Worm (Caenorhabditis elegans) whole organism, L4 larva: ENCODE data around the gene dhs-9.

ENCODE experiments used
- F26F4.8 ChIP-seq: fragments of 200-800 bp; sonication (Bioruptor generic); conservative IDR thresholded peaks from 2 replicates; pipeline ENCODE4 v1.3.6; 2022; ENCODE audit warnings: missing genetic modification characterization, missing compliant biosample characterization
- F37D6.2 ChIP-seq: sonication (generic microtip); optimal IDR thresholded peaks from 2 replicates; lab custom pipeline; 2016; ENCODE audit warnings: mild to moderate bottlenecking, missing genetic modification characterization, missing compliant biosample characterization
- F44E2.7 ChIP-seq: fragments of 200-800 bp; sonication (Bioruptor generic); IDR thresholded peaks from 2 replicates; pipeline ENCODE4 v2.1.2; 2022; ENCODE audit warnings: missing genetic modification characterization, missing compliant biosample characterization
- R02D3.7 ChIP-seq: fragments of 150-350 bp; sonication (generic microtip); optimal IDR thresholded peaks from 3 replicates; lab custom pipeline; 2014; ENCODE audit warnings: missing biosample characterization, missing genetic modification characterization
- T20F7.1 ChIP-seq: fragments of 200-800 bp; sonication (Bioruptor generic); optimal IDR thresholded peaks from 2 replicates; lab custom pipeline; 2018; ENCODE audit warnings: mild to moderate bottlenecking, missing genetic modification characterization, missing compliant biosample characterization
- Y48G9A.11 ChIP-seq: fragments of 200-800 bp; sonication (Bioruptor generic); IDR thresholded peaks from 2 replicates; pipeline ENCODE4 v1.3.6; 2022; ENCODE audit warnings: missing genetic modification reagents, missing genetic modification characterization, missing compliant biosample characterization
- ZK546.5 ChIP-seq, 2 experiments: sonication (generic microtip); optimal IDR thresholded peaks; 2 replicates each; lab custom pipeline; 2017; ENCODE audit warnings: missing biosample characterization in 2 of 2, missing genetic modification characterization in 2 of 2
- aha-1 ChIP-seq: fragments of 150-350 bp; peaks from one replicate; lab custom pipeline; 2014; ENCODE audit warnings: missing biosample characterization, missing genetic modification characterization
- arid-1 ChIP-seq: fragments of 200-800 bp; sonication (Bioruptor generic); conservative IDR thresholded peaks from 2 replicates; pipeline ENCODE4 v1.3.6; 2022; ENCODE audit warnings: missing genetic modification reagents, missing genetic modification characterization, missing compliant biosample characterization
- ceh-20 ChIP-seq: fragments of 200-800 bp; sonication (Bioruptor generic); IDR thresholded peaks from 2 replicates; pipeline ENCODE4 v1.3.6; 2022; ENCODE audit warnings: missing genetic modification reagents, missing genetic modification characterization, missing compliant biosample characterization
- ceh-28 ChIP-seq: fragments of 150-350 bp; optimal IDR thresholded peaks from 2 replicates; lab custom pipeline; 2014; ENCODE audit warnings: missing biosample characterization, missing genetic modification reagents, missing genetic modification characterization
- ceh-32 ChIP-seq: sonication (generic microtip); optimal IDR thresholded peaks from 2 replicates; lab custom pipeline; 2016; ENCODE audit warnings: mild to moderate bottlenecking, missing genetic modification characterization, missing compliant biosample characterization; ENCODE audit not compliant: poor library complexity
- ceh-44 ChIP-seq: fragments of 200-800 bp; sonication (Bioruptor generic); IDR thresholded peaks from 2 replicates; pipeline ENCODE4 v1.3.6; 2022; ENCODE audit warnings: missing genetic modification reagents, missing genetic modification characterization, missing compliant biosample characterization
- ceh-62 ChIP-seq: sonication (generic microtip); optimal IDR thresholded peaks from 2 replicates; lab custom pipeline; 2017; ENCODE audit warnings: missing biosample characterization, missing genetic modification characterization
- cey-2 ChIP-seq: sonication (generic microtip); optimal IDR thresholded peaks from 3 replicates; lab custom pipeline; 2017; ENCODE audit warnings: missing genetic modification characterization, mild to moderate bottlenecking, missing compliant biosample characterization, antibody characterized with exemption, borderline replicate concordance; ENCODE audit not compliant: insufficient read depth
- ctbp-1 ChIP-seq: fragments of 200-800 bp; sonication (Bioruptor generic); IDR thresholded peaks from 2 replicates; pipeline ENCODE4 v1.3.6; 2022; ENCODE audit warnings: missing genetic modification reagents, missing genetic modification characterization, missing compliant biosample characterization
- daf-12 ChIP-seq: fragments of 150-350 bp; optimal IDR thresholded peaks from 2 replicates; lab custom pipeline; 2014; ENCODE audit warnings: missing biosample characterization, missing genetic modification reagents, missing genetic modification characterization
- daf-16 ChIP-seq, 3 experiments: sonication (generic microtip); optimal IDR thresholded peaks; 2 replicates each; lab custom pipeline; 2016 to 2017; ENCODE audit warnings: missing genetic modification characterization in 3 of 3, missing genetic modification reagents in 3 of 3, mild to moderate bottlenecking in 2 of 3, missing compliant biosample characterization in 2 of 3, missing biosample characterization in 1 of 3, moderate library complexity in 1 of 3
- daf-8 ChIP-seq: fragments of 200-800 bp; sonication (Bioruptor generic); IDR thresholded peaks from 2 replicates; pipeline ENCODE4 v1.3.6; 2022; ENCODE audit warnings: missing genetic modification characterization, missing compliant biosample characterization
- dmd-6 ChIP-seq: fragments of 200-800 bp; sonication (Bioruptor generic); IDR thresholded peaks from 2 replicates; pipeline ENCODE4 v1.3.6; 2022; ENCODE audit warnings: missing genetic modification reagents, missing genetic modification characterization, missing compliant biosample characterization
- dmd-9 ChIP-seq: fragments of 200-800 bp; sonication (Bioruptor generic); IDR thresholded peaks from 2 replicates; pipeline ENCODE4 v1.3.6; 2022; ENCODE audit warnings: missing genetic modification reagents, missing genetic modification characterization, missing compliant biosample characterization
- duxl-1 ChIP-seq: sonication (generic microtip); optimal IDR thresholded peaks from 2 replicates; lab custom pipeline; 2016; ENCODE audit warnings: mild to moderate bottlenecking, missing genetic modification characterization, moderate library complexity, missing compliant biosample characterization; ENCODE audit not compliant: poor library complexity
- gei-8 ChIP-seq: fragments of 200-800 bp; sonication (Bioruptor generic); optimal IDR thresholded peaks from 2 replicates; lab custom pipeline; 2018; ENCODE audit warnings: mild to moderate bottlenecking, missing genetic modification characterization, missing compliant biosample characterization
- hif-1 ChIP-seq, 2 experiments: sonication (generic microtip); optimal IDR thresholded peaks; 2 replicates each; lab custom pipeline; 2016 to 2017; ENCODE audit warnings: missing compliant biosample characterization in 2 of 2, missing genetic modification characterization in 2 of 2, missing genetic modification reagents in 2 of 2, missing genotype in 2 of 2, mild to moderate bottlenecking in 1 of 2
- hlh-30 ChIP-seq: sonication (generic microtip); optimal IDR thresholded peaks from 2 replicates; lab custom pipeline; 2017; ENCODE audit warnings: antibody characterized with exemption, mild to moderate bottlenecking, missing genetic modification characterization, missing compliant biosample characterization; ENCODE audit not compliant: insufficient read depth
- hmg-1.1 ChIP-seq: fragments of 200-800 bp; sonication (Bioruptor generic); IDR thresholded peaks from 2 replicates; pipeline ENCODE4 v1.3.6; 2022; ENCODE audit warnings: missing genetic modification reagents, missing genetic modification characterization, missing compliant biosample characterization
- lin-13 ChIP-seq: fragments of 150-350 bp; optimal IDR thresholded peaks from 2 replicates; lab custom pipeline; 2014; ENCODE audit warnings: missing biosample characterization, missing genetic modification reagents, missing genetic modification characterization
- lin-29 ChIP-seq: fragments of 200-800 bp; sonication (Bioruptor generic); IDR thresholded peaks from 2 replicates; pipeline ENCODE4 v1.3.6; 2022; ENCODE audit warnings: missing genetic modification reagents, missing genetic modification characterization, missing compliant biosample characterization
- lin-38 ChIP-seq: fragments of 200-800 bp; sonication (Bioruptor generic); IDR thresholded peaks from 2 replicates; pipeline ENCODE4 v1.3.6; 2022; ENCODE audit warnings: missing genetic modification reagents, missing genetic modification characterization, missing compliant biosample characterization
- lin-39 ChIP-seq: fragments of 150-350 bp; optimal IDR thresholded peaks from 2 replicates; lab custom pipeline; 2014; ENCODE audit warnings: missing biosample characterization, missing genetic modification reagents, missing genetic modification characterization
- lsy-2 ChIP-seq, 2 experiments: fragments of 150-350 bp in 1 of 2; sonication (generic microtip) in 1 of 2; optimal IDR thresholded peaks; 2 replicates each; lab custom pipeline; 2014 to 2017; ENCODE audit warnings: missing biosample characterization in 2 of 2, missing genetic modification characterization in 2 of 2
- mdt-29 ChIP-seq: fragments of 200-800 bp; sonication (Bioruptor generic); IDR thresholded peaks from 2 replicates; pipeline ENCODE4 v1.3.6; 2022; ENCODE audit warnings: missing genetic modification reagents, missing genetic modification characterization, missing compliant biosample characterization
- nhr-10 ChIP-seq: fragments of 150-350 bp; optimal IDR thresholded peaks from 2 replicates; lab custom pipeline; 2014; ENCODE audit warnings: missing biosample characterization, missing genetic modification characterization
- nhr-25 ChIP-seq: sonication (generic microtip); optimal IDR thresholded peaks from 2 replicates; lab custom pipeline; 2017; ENCODE audit warnings: missing genetic modification characterization, mild to moderate bottlenecking, missing compliant biosample characterization, antibody characterized with exemption, moderate library complexity, borderline replicate concordance; ENCODE audit not compliant: insufficient read depth
- nhr-77 ChIP-seq: fragments of 150-350 bp; optimal IDR thresholded peaks from 2 replicates; lab custom pipeline; 2014; ENCODE audit warnings: missing biosample characterization, missing genetic modification characterization
- php-3 ChIP-seq: fragments of 200-800 bp; sonication (Bioruptor generic); IDR thresholded peaks from 2 replicates; pipeline ENCODE4 v1.3.6; 2022; ENCODE audit warnings: missing genetic modification reagents, missing genetic modification characterization, missing compliant biosample characterization
- saeg-2 ChIP-seq: fragments of 200-800 bp; sonication (Bioruptor generic); IDR thresholded peaks from 2 replicates; pipeline ENCODE4 v1.3.6; 2022; ENCODE audit warnings: missing genetic modification reagents, missing genetic modification characterization, missing compliant biosample characterization
- sdz-12 ChIP-seq: fragments of 200-800 bp; sonication (Bioruptor generic); optimal IDR thresholded peaks from 2 replicates; lab custom pipeline; 2018; ENCODE audit warnings: mild to moderate bottlenecking, missing genetic modification characterization, missing compliant biosample characterization
- skn-1 ChIP-seq: fragments of 150-350 bp; optimal IDR thresholded peaks from 2 replicates; lab custom pipeline; 2014; ENCODE audit warnings: missing biosample characterization, missing genetic modification characterization
- spr-1 ChIP-seq: sonication (generic microtip); optimal IDR thresholded peaks from 2 replicates; lab custom pipeline; 2016; ENCODE audit warnings: mild to moderate bottlenecking, missing genetic modification characterization, missing compliant biosample characterization
- tag-97 ChIP-seq: fragments of 200-800 bp; sonication (Bioruptor generic); IDR thresholded peaks from 2 replicates; pipeline ENCODE4 v1.3.6; 2022; ENCODE audit warnings: missing genetic modification characterization, missing compliant biosample characterization
- tra-1 ChIP-seq: fragments of 200-800 bp; sonication (Bioruptor generic); IDR thresholded peaks from 2 replicates; pipeline ENCODE4 v1.3.6; 2022; ENCODE audit warnings: missing genetic modification reagents, missing genetic modification characterization, missing compliant biosample characterization
- unc-39 ChIP-seq: sonication (generic microtip); optimal IDR thresholded peaks from 2 replicates; lab custom pipeline; 2017; ENCODE audit warnings: missing biosample characterization, missing genetic modification characterization
- vab-7 ChIP-seq: fragments of 200-800 bp; sonication (Bioruptor generic); IDR thresholded peaks from 2 replicates; pipeline ENCODE4 v1.3.6; 2022; ENCODE audit warnings: missing genetic modification reagents, missing genetic modification characterization, missing compliant biosample characterization
- zag-1 ChIP-seq: fragments of 150-350 bp; optimal IDR thresholded peaks from 2 replicates; lab custom pipeline; 2014; ENCODE audit warnings: missing biosample characterization, missing genetic modification characterization
- zfp-2 ChIP-seq: sonication (generic microtip); optimal IDR thresholded peaks from 2 replicates; lab custom pipeline; 2016; ENCODE audit warnings: mild to moderate bottlenecking, missing genetic modification characterization, missing compliant biosample characterization
- zfp-3 ChIP-seq: fragments of 200-800 bp; sonication (Bioruptor generic); conservative IDR thresholded peaks from 2 replicates; pipeline ENCODE4 v1.3.6; 2022; ENCODE audit warnings: missing genetic modification reagents, missing genetic modification characterization, missing compliant biosample characterization
- zip-11 ChIP-seq: fragments of 200-800 bp; sonication (Bioruptor generic); IDR thresholded peaks from 2 replicates; pipeline ENCODE4 v1.3.6; 2022; ENCODE audit warnings: missing genetic modification characterization, missing compliant biosample characterization
- zip-2 ChIP-seq: fragments of 150-350 bp; optimal IDR thresholded peaks from 2 replicates; lab custom pipeline; 2014; ENCODE audit warnings: missing biosample characterization, missing genetic modification characterization
- ztf-11 ChIP-seq: fragments of 150-350 bp; optimal IDR thresholded peaks from 2 replicates; lab custom pipeline; 2014; ENCODE audit warnings: missing biosample characterization, missing genetic modification characterization

Gene dhs-9

ce11 chrIII:5349250-5349649 lies 18.6 kb downstream of the dhs-9 start, which contains the start of gene thoc-5 (continued):
- peak; percentile 74; the same call in 1 of the 2 replicates for TF ChIP-seq ceh-44 (GFP tag; lab: Robert Waterston, UW)
- TF ChIP-seq zfp-2 (tag; lab: Kevin White, UChicago), result no peak
- TF ChIP-seq tag-97 (GFP tag; lab: Robert Waterston, UW), result peak; percentile 77; the same call in 1 of the 2 replicates
- peak in 1 of 2 experiments; percentile 87 for TF ChIP-seq lsy-2 (tag; optimal IDR thresholded peaks at IDR 0.05; lab: Kevin White, UChicago)
- TF ChIP-seq hlh-30 (tag; lab: Kevin White, UChicago), result peak; percentile 53
- no peak for TF ChIP-seq saeg-2
- TF ChIP-seq zip-11, result no peak
- no peak for TF ChIP-seq F44E2.7 (GFP tag; lab: Robert Waterston, UW)
- peak; percentile 81 for TF ChIP-seq dmd-6 (GFP tag; lab: Robert Waterston, UW)
- no peak for TF ChIP-seq zip-2 (tag; lab: Kevin White, UChicago)
- TF ChIP-seq ztf-11, result no peak
- TF ChIP-seq nhr-77 (tag; lab: Kevin White, UChicago), result no peak
- peak; percentile 65 for TF ChIP-seq duxl-1 (tag; lab: Kevin White, UChicago)
- TF ChIP-seq nhr-10 (tag; lab: Kevin White, UChicago), result no peak
- TF ChIP-seq arid-1 (GFP tag; lab: Robert Waterston, UW), result peak; percentile 38; the same call in 1 of the 2 replicates
- peak; percentile 78; the same call in 1 of the 2 replicates for TF ChIP-seq Y48G9A.11 (GFP tag; lab: Robert Waterston, UW)
- no peak for TF ChIP-seq zag-1 (tag; lab: Kevin White, UChicago)
- TF ChIP-seq unc-39 (tag; lab: Kevin White, UChicago), result no peak
- no peak for TF ChIP-seq nhr-25
- TF ChIP-seq lin-29, result no peak
- TF ChIP-seq R02D3.7 (tag; lab: Kevin White, UChicago), result no peak
- peak; percentile 75 for TF ChIP-seq sdz-12 (GFP tag; lab: Kevin White, UChicago)
- TF ChIP-seq tra-1 (GFP tag; lab: Robert Waterston, UW), result peak; percentile 72; the same call in 1 of the 2 replicates
- TF ChIP-seq daf-12 (tag; lab: Kevin White, UChicago), result no peak
- TF ChIP-seq aha-1 (tag; lab: Kevin White, UChicago), result peak; percentile 92
- TF ChIP-seq lin-13, result peak; percentile 34
- TF ChIP-seq lin-39 (tag; lab: Kevin White, UChicago), result no peak
- TF ChIP-seq ceh-62 (tag; lab: Kevin White, UChicago), result no peak
- TF ChIP-seq ceh-20 (GFP tag; lab: Robert Waterston, UW), result peak; percentile 75; the same call in 1 of the 2 replicates
- peak; percentile 35 for TF ChIP-seq F37D6.2 (tag; lab: Kevin White, UChicago)
- no peak for TF ChIP-seq ZK546.5 (tag; optimal IDR thresholded peaks at IDR 0.05; lab: Kevin White, UChicago)
- TF ChIP-seq ceh-32, result no peak
- TF ChIP-seq hif-1 (tag; optimal IDR thresholded peaks at IDR 0.05; lab: Kevin White, UChicago), result peak in 1 of 2 experiments; percentile 94
- TF ChIP-seq zfp-3 (GFP tag; lab: Robert Waterston, UW), result 0 out of 2 replicates have a peak, but pooled peaks have one; percentile 19
- TF ChIP-seq daf-8, result no peak
- TF ChIP-seq php-3 (GFP tag; lab: Robert Waterston, UW), result peak; percentile 48; the same call in 1 of the 2 replicates
- TF ChIP-seq daf-16 (GFP tag; optimal IDR thresholded peaks at IDR 0.05; lab: Kevin White, UChicago), result peak in 1 of 2 experiments; percentile 26
- no peak for TF ChIP-seq daf-16 (tag; optimal IDR thresholded peaks at IDR 0.05; lab: Kevin White, UChicago)
- TF ChIP-seq T20F7.1 (GFP tag; lab: Kevin White, UChicago), result peak; percentile 33
- TF ChIP-seq spr-1 (tag; lab: Kevin White, UChicago), result no peak
- no peak for TF ChIP-seq skn-1 (tag; lab: Kevin White, UChicago)
- TF ChIP-seq hmg-1.1 (GFP tag; lab: Robert Waterston, UW), result 0 out of 2 replicates have a peak, but pooled peaks have one; percentile 37
- TF ChIP-seq dmd-9 (GFP tag; lab: Robert Waterston, UW), result peak; percentile 92
- TF ChIP-seq F26F4.8 (GFP tag; lab: Robert Waterston, UW), result no peak
- TF ChIP-seq ceh-28 (tag; lab: Kevin White, UChicago), result no peak
- no peak for TF ChIP-seq lin-38 (GFP tag; lab: Robert Waterston, UW)
- no peak for TF ChIP-seq mdt-29 (GFP tag; lab: Robert Waterston, UW)
- peak; percentile 50; the same call in 1 of the 2 replicates for TF ChIP-seq vab-7
- no peak for TF ChIP-seq cey-2 (tag; lab: Kevin White, UChicago)
- no peak for TF ChIP-seq ctbp-1 (GFP tag; lab: Robert Waterston, UW)
- TF ChIP-seq gei-8 (GFP tag; lab: Kevin White, UChicago), result no peak
